Worm (Caenorhabditis elegans) whole organism, L4 larva: Measurements from ENCODE around the gene F41G3.6.

Experiments
- F26F4.8 ChIP-seq: fragments of 200-800 bp; sonication (Bioruptor generic); conservative IDR thresholded peaks from 2 replicates; pipeline ENCODE4 v1.3.6; 2022; ENCODE audit warnings: missing genetic modification characterization, missing compliant biosample characterization
- snpc-4 ChIP-seq: fragments of 150-350 bp; optimal IDR thresholded peaks from 2 replicates; lab custom pipeline; 2014; ENCODE audit warnings: missing biosample characterization, missing genetic modification characterization

ce11 chrII:6708980-6709379 is 33.7 kb upstream of the F41G3.6 start:
- TF ChIP-seq snpc-4 (tag; lab: Kevin White, UChicago) (no peak), F26F4.8 (no peak)
